Worm (Caenorhabditis elegans): ENCODE measurements around the gene Y37D8A.3.

The Y37D8A.3 gene

ce11 chrIII:12821331-12821730 lies 7.8 kb upstream of the Y37D8A.3 start:
- no peak for TF ChIP-seq unc-62 (GFP tag; optimal IDR thresholded peaks at IDR 0.05)

DNA sequence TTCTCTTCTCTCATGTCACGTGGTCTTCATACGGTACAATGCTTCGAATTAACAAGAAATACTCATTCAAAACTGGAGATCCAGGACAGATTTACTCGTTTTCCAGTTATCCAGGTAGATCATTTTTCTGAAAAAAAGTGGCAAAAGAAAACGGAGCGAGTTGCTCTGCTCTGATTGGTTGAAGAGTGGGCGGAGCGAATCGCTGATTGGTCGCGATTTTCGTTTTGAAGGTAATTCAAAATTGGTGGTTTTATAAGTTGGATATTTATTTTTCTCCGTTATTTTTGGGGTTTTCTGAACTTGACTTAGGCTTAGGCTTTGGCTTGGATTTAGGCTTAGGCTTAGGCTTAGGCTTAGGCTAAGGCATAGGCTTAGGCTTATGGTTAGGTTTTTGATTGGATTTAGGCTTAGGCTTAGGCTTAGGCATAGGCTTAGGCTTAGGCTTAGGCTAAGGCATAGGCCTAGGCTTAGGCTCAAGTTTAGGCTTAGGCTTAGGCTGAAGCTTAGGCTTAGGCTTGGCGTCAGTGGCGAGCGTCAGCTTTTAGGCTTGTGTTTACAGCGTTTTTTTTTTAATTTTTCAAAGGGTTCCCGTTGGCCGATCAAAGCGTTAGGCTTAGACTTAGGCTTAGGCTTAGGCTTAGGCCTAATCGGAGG lies 6.4 kb upstream of the Y37D8A.3 start:
- TF ChIP-seq unc-62 (GFP tag; optimal IDR thresholded peaks at IDR 0.05) = no peak

- TF ChIP-seq unc-62 (GFP tag; optimal IDR thresholded peaks at IDR 0.05) = no peak
Measured at ce11 chrIII:12831696-12832095, 2.5 kb downstream of the Y37D8A.3 start.

DNA sequence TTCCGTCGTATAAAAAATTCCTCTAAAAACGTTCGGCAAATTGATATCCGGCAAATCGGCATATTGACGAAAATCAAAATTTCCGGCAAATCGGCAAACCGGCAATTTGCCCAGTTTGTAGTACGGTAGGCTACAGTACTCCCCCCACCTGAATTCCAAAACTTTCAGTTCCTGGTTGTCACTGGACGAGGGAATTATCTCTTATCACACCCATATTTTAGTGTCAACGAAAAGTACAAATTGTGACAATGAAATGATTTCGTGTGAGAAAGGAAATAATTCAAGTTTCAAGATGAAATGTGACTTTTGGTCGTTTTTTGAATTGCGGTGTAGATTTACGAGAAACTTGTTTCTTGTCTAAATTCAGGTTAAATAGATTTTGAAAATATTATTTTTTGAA lies 3.9 kb downstream of the Y37D8A.3 start:
- TF ChIP-seq unc-62 (GFP tag; optimal IDR thresholded peaks at IDR 0.05) = no peak

DNA sequence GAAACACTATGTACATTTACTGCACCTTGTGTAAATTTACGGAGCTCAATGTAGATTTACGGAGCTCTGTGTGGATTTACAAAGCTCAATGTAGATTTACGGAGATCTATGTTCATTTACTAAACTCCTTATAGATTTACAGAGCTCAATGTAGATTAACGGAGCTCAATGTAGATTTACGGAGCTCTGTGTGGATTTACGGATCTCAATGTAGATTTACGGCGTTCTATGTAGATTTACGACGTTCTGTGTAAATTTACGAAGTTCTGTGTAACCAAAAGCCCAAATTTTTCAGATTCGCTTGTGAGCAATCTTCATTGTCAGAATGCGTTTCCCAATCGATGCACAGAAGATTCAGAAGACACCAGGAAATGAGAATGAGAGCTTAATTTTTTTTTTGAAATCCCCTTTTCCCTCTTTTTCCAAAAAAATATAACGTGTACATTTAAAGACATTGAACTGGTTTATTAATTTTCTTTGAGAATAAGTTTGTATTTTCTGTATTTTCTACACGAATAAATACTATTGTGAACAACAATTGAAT lies 7.6 kb downstream of the Y37D8A.3 start:
- no peak for TF ChIP-seq unc-62 (GFP tag; optimal IDR thresholded peaks at IDR 0.05)

DNA sequence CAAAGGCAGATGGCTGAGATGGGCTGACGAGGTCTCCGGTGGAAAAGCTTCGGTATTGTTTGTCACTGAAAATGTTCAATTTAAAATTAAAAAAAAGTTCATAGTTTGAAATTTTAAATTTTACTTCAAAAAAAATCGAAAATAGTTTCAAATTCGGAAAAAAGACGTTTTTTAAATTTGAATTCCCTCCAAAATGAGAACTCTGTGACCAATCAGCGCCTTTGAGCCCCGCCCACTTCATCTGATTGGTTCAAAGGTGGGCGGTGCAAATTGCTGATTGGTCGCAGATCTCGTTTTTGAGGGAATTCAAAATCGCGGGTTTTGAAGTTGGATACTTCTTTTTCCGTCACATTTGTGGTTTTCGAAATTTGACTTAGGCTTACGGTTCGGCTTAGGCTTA lies 9.1 kb downstream of the Y37D8A.3 start:
- TF ChIP-seq unc-62 (GFP tag; optimal IDR thresholded peaks at IDR 0.05) = no peak

DNA sequence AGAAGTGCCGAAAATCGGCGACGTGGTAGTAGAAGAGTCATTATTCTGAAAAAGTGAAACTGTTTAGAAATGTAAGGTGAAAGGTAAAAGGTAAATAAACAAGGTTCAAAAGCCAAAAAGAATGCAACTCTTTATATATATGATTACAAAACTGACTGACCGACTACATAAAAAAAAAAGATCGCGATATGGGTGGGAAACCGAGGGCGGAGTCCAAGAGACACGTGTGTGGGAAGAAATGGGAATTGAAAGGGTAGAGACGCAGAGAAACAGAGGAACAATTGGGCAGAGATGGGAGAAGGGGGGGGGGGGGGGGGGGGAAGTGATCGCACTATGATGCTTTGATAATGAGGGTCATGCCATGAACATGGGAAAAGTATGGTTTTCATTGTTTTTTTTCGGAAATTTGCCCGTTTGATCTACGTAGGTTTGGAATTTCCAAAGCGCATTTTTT lies 9.8 kb downstream of the Y37D8A.3 start, which contains the start of gene Y37D8A.4:
Gene Y37D8A.4 (minus strand): TSS at position 51 of the 454 bp plus-strand sequence.
- TF ChIP-seq unc-62 (GFP tag; optimal IDR thresholded peaks at IDR 0.05) = no peak

- no peak for TF ChIP-seq unc-62 (GFP tag; optimal IDR thresholded peaks at IDR 0.05)
Measured at ce11 chrIII:12840204-12840603, 11.0 kb downstream of the Y37D8A.3 start.

DNA sequence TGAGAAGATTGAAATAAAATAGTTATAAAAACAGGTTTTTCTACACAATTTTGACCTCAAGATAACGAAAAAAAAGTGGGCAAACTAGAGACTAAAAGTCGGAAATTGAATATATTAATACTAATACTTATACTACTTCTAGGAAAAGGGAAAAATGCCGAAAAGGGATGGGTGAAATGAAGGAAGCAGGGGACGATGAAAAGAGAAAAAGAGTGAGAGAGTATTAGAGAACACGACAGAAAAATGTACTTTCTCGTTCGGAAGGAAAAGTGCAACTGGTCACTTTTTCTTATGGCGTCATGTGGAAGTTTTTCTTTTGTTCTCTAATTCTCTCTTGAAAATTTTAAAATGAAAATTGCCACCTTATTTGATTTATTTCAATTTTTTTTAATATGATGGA lies 12.2 kb downstream of the Y37D8A.3 start:
- TF ChIP-seq unc-62 (GFP tag; optimal IDR thresholded peaks at IDR 0.05) = no peak

ce11 chrIII:12842858-12843257 lies 13.7 kb downstream of the Y37D8A.3 start:
- TF ChIP-seq unc-62 (GFP tag; optimal IDR thresholded peaks at IDR 0.05) = no peak

- no peak for TF ChIP-seq unc-62 (GFP tag; optimal IDR thresholded peaks at IDR 0.05)
Measured at ce11 chrIII:12847623-12848022, 18.5 kb downstream of the Y37D8A.3 start.

- no peak for TF ChIP-seq unc-62 (GFP tag; optimal IDR thresholded peaks at IDR 0.05)
Measured at ce11 chrIII:12848981-12849589, 19.9 kb downstream of the Y37D8A.3 start.

- TF ChIP-seq unc-62 (GFP tag; optimal IDR thresholded peaks at IDR 0.05) = no peak
Measured at ce11 chrIII:12849691-12850090, 20.5 kb downstream of the Y37D8A.3 start.

DNA sequence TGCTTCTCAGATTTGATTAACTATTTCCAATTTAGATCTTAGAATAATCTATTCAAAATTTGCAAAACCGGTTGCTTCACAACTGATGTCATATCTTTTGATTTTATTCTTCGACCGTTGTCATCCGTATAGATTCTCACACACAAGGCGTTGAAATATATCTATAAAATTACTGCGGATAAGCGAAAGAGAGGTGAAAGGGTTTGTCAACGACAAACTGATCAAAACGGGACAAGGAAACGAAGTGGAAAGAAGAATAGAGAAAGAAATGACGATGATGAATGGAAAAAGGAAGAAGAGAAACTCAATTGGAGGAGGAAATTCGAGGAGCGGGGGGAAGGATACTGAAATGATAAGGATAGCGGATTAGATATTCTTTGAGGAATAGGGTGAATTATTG lies 21.9 kb downstream of the Y37D8A.3 start:
- TF ChIP-seq unc-62 (GFP tag; optimal IDR thresholded peaks at IDR 0.05) = no peak

DNA sequence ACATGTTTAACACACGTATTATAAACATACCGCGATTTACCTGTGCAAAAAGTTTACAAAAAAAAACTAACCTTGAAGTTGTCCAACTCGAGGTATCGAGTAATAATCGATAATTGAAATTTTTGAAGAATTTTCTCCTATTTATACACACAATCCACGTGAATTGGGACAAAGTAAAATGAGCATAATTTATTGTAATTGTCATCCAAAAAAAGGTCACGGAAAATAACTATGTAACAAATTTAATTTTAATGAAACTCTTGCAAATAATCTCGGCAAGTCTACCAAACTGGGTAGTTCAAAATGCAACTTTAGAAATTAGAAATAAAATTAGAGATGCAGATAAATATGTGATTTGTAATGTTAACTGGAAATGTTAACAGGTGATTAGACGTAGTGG lies 26.2 kb downstream of the Y37D8A.3 start, which contains the start of gene Y37D8A.5:
Gene Y37D8A.5 (minus strand): TSS at position 101 of the 400 bp plus-strand sequence.
- no peak for TF ChIP-seq unc-62 (GFP tag; optimal IDR thresholded peaks at IDR 0.05)

DNA sequence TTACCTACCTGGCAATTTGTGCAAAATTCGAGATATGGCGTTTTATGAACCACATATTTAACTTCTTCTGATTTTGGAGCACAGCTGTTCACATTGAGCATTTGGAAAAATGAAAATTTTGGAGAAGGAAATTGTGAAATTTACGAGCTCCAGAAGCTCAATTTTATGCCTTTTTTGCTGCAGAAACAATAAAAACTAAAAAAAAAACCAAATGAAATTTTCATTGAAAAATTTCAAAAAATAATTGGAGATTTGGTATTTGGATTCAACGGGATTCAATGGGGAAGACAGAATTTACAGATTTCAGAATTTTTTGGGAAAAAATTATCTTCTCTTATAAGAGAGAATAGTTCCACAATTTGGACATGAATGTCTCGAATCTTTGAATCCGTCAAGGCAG lies 27.5 kb downstream of the Y37D8A.3 start, which contains the start of gene Y37D8A.26:
Gene Y37D8A.26 (minus strand): TSS at position 101 of the 400 bp plus-strand sequence.
- no peak for TF ChIP-seq unc-62 (GFP tag; optimal IDR thresholded peaks at IDR 0.05)

DNA sequence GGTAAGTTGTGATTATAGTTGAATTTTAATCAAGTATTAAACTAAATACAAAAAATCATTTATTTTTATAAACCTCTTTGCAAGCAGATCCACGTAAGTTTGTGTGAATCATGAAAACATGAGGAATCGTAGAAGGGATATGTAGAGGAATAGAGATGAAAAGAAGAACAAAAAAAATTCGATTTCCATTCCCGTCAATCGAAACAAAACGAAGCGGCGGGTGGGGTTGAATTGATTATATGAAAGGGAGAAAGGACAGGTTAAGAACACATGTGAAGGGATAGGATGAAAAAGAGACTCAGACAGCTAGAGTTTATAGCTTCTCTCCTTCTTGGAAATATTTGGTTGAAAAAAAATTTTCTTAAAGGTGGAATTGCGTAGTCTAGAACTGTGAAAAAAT lies 31.0 kb downstream of the Y37D8A.3 start:
- TF ChIP-seq unc-62 (GFP tag; optimal IDR thresholded peaks at IDR 0.05) = no peak
